Worm (Caenorhabditis elegans) whole organism, midembryonic: ENCODE results near the gene C28H8.5.

Experiments
- T22C8.4 ChIP-seq: fragments of 200-800 bp; sonication (Bioruptor generic); IDR thresholded peaks from 2 replicates; pipeline ENCODE4 v1.3.6; 2022; ENCODE audit warnings: missing genetic modification characterization, missing compliant biosample characterization
- cog-1 ChIP-seq: sonication (generic microtip); optimal IDR thresholded peaks from 2 replicates; lab custom pipeline; 2016; ENCODE audit warnings: missing genetic modification characterization, missing compliant biosample characterization
- tab-1 ChIP-seq: fragments of 200-800 bp; sonication (Bioruptor generic); IDR thresholded peaks from 2 replicates; pipeline ENCODE4 v1.3.6; 2022; ENCODE audit warnings: missing genetic modification characterization, missing compliant biosample characterization

DNA sequence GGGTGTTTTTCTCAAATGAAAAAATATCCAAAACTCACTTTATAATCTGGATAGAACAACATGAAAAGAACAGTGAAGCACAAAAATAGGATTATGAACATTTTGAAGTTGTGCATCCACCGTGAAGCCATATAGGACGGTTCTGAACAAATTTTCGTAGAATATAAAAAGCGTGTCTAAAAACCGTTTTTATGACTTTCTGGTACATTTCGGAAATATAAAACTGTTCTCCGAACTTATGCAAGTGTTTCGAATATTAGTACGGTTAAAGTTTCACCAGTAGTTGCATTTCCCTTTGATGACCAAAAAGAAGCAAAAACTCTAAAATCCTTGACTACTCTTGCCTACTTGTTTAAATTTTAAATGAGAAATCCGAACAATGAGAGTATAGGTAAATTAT lies 4.6 kb downstream of the C28H8.5 start, which contains the start of gene C28H8.8:
- TF ChIP-seq tab-1 (no peak), cog-1 (no peak), T22C8.4 (GFP tag; lab: Robert Waterston, UW) (no peak)
